Worm (Caenorhabditis elegans): ENCODE data around the gene col-10.

Gene col-10

ce11 chrV:9127773-9128172, 37.3 kb downstream of the col-10 start, which contains the start of gene F21C10.3:
TSS of gene F21C10.3 (plus strand) at chrV:9128073.
- no peak for TF ChIP-seq flh-1 (GFP tag; optimal IDR thresholded peaks at IDR 0.05)
- no peak for TF ChIP-seq elt-1 (tag; optimal IDR thresholded peaks at IDR 0.05; ENCODE audit: borderline replicate concordance, insufficient read depth)
- TF ChIP-seq nhr-2 (tag; optimal IDR thresholded peaks at IDR 0.05), result no peak
- TF ChIP-seq lsy-2 (tag; optimal IDR thresholded peaks at IDR 0.05), result no peak
- TF ChIP-seq ham-2 (GFP tag; optimal IDR thresholded peaks at IDR 0.05), result no peak
- no peak for TF ChIP-seq nhr-12 (tag; optimal IDR thresholded peaks at IDR 0.05)
- no peak for TF ChIP-seq ces-1 (GFP tag; optimal IDR thresholded peaks at IDR 0.05)
- TF ChIP-seq drap-1 (GFP tag; optimal IDR thresholded peaks at IDR 0.05), result no peak
- TF ChIP-seq mls-2 (tag; optimal IDR thresholded peaks at IDR 0.05), result no peak
- TF ChIP-seq zip-8 (tag; optimal IDR thresholded peaks at IDR 0.05), result no peak
- no peak for TF ChIP-seq unc-39 (tag; optimal IDR thresholded peaks at IDR 0.05)
- TF ChIP-seq mab-5 (tag; optimal IDR thresholded peaks at IDR 0.05), result no peak

ce11 chrV:9126316-9126715, 38.8 kb downstream of the col-10 start, which contains the start of gene F21C10.4:
TSS of gene F21C10.4 (plus strand) at chrV:9126616.
- TF ChIP-seq hlh-1 (tag; optimal IDR thresholded peaks at IDR 0.05), result no peak
- TF ChIP-seq elt-1 (tag; optimal IDR thresholded peaks at IDR 0.05; ENCODE audit: borderline replicate concordance, insufficient read depth), result no peak
- no peak for TF ChIP-seq unc-62 (GFP tag; optimal IDR thresholded peaks at IDR 0.05)
- no peak for TF ChIP-seq bed-3 (GFP tag; optimal IDR thresholded peaks at IDR 0.05)
- no peak for TF ChIP-seq ham-2 (GFP tag; optimal IDR thresholded peaks at IDR 0.05)
- TF ChIP-seq zip-8 (tag; optimal IDR thresholded peaks at IDR 0.05), result no peak
- no peak for TF ChIP-seq elt-3 (tag; optimal IDR thresholded peaks at IDR 0.05)
- TF ChIP-seq lin-13 (tag; optimal IDR thresholded peaks at IDR 0.05), result no peak
- TF ChIP-seq ceh-39 (tag; optimal IDR thresholded peaks at IDR 0.05), result no peak
- no peak for TF ChIP-seq mep-1 (tag; optimal IDR thresholded peaks at IDR 0.05)
- TF ChIP-seq snpc-4 (tag; optimal IDR thresholded peaks at IDR 0.05), result no peak
- TF ChIP-seq drap-1 (GFP tag; optimal IDR thresholded peaks at IDR 0.05), result no peak
- no peak for TF ChIP-seq cnd-1 (tag; optimal IDR thresholded peaks at IDR 0.05)
- no peak for TF ChIP-seq lin-32 (GFP tag; optimal IDR thresholded peaks at IDR 0.05)

ce11 chrV:9125345-9125744, 39.8 kb downstream of the col-10 start, which contains the start of gene F21C10.5:
TSS of gene F21C10.5 (plus strand) at chrV:9125645.
- no peak for TF ChIP-seq bed-3 (GFP tag; optimal IDR thresholded peaks at IDR 0.05)
- TF ChIP-seq ceh-83 (GFP tag; optimal IDR thresholded peaks at IDR 0.05), result no peak
- no peak for TF ChIP-seq snpc-4 (tag; optimal IDR thresholded peaks at IDR 0.05)
- TF ChIP-seq drap-1 (GFP tag; optimal IDR thresholded peaks at IDR 0.05), result no peak
- no peak for TF ChIP-seq unc-120 (tag; optimal IDR thresholded peaks at IDR 0.05; ENCODE audit: poor library complexity, severe bottlenecking)
- no peak for TF ChIP-seq hlh-1 (tag; optimal IDR thresholded peaks at IDR 0.05)
- TF ChIP-seq mls-2 (tag; optimal IDR thresholded peaks at IDR 0.05), result no peak
- no peak for TF ChIP-seq mep-1 (tag; optimal IDR thresholded peaks at IDR 0.05)
- TF ChIP-seq cnd-1 (tag; optimal IDR thresholded peaks at IDR 0.05), result no peak
- TF ChIP-seq M03D4.4 (tag; optimal IDR thresholded peaks at IDR 0.05), result no peak
- TF ChIP-seq pha-4 (tag; optimal IDR thresholded peaks at IDR 0.05), result no peak
- no peak for TF ChIP-seq zip-8 (tag; optimal IDR thresholded peaks at IDR 0.05)
- no peak for TF ChIP-seq sem-2 (GFP tag; optimal IDR thresholded peaks at IDR 0.05)
- no peak for TF ChIP-seq ham-2 (GFP tag; optimal IDR thresholded peaks at IDR 0.05)

- TF ChIP-seq ceh-83 (GFP tag; optimal IDR thresholded peaks at IDR 0.05) (no peak), lin-13 (tag; optimal IDR thresholded peaks at IDR 0.05) (no peak), zip-8 (tag; optimal IDR thresholded peaks at IDR 0.05) (no peak), nhr-28 (tag; optimal IDR thresholded peaks at IDR 0.05) (no peak)
Measured at ce11 chrV:9124180-9124579, 40.9 kb downstream of the col-10 start, which contains the start of gene F21C10.6. TSS of gene F21C10.6 (plus strand) at chrV:9124480.

ce11 chrV:9123186-9123585, 41.9 kb downstream of the col-10 start, which contains the start of gene F21C10.11:
TSS of gene F21C10.11 (plus strand) at chrV:9123486.
- TF ChIP-seq ceh-83 (GFP tag; optimal IDR thresholded peaks at IDR 0.05) (no peak), cnd-1 (tag; optimal IDR thresholded peaks at IDR 0.05) (no peak), sptf-1 (tag; optimal IDR thresholded peaks at IDR 0.05) (no peak), zip-8 (tag; optimal IDR thresholded peaks at IDR 0.05) (no peak), ztf-11 (tag; optimal IDR thresholded peaks at IDR 0.05) (no peak), unc-62 (GFP tag; optimal IDR thresholded peaks at IDR 0.05) (no peak), unc-39 (tag; optimal IDR thresholded peaks at IDR 0.05) (no peak), unc-120 (tag; optimal IDR thresholded peaks at IDR 0.05; ENCODE audit: poor library complexity, severe bottlenecking) (no peak), mab-5 (tag; optimal IDR thresholded peaks at IDR 0.05) (no peak), pha-4 (tag; optimal IDR thresholded peaks at IDR 0.05) (no peak), nhr-2 (tag; optimal IDR thresholded peaks at IDR 0.05) (no peak), nhr-28 (tag; optimal IDR thresholded peaks at IDR 0.05) (no peak), lsy-2 (tag; optimal IDR thresholded peaks at IDR 0.05) (no peak), ceh-43 (GFP tag; optimal IDR thresholded peaks at IDR 0.05) (no peak), nhr-76 (tag; optimal IDR thresholded peaks at IDR 0.05) (no peak), ces-1 (GFP tag; optimal IDR thresholded peaks at IDR 0.05) (no peak), elt-1 (tag; optimal IDR thresholded peaks at IDR 0.05; ENCODE audit: borderline replicate concordance, insufficient read depth) (no peak), nhr-237 (tag; optimal IDR thresholded peaks at IDR 0.05) (no peak), elt-3 (tag; optimal IDR thresholded peaks at IDR 0.05) (no peak)
